Fruit fly (Drosophila melanogaster) Kc167 (cell line): ENCODE measurements around the gene nerfin-2.

Experiments used
- Myc ChIP-seq: fragments of >200 bp; optimal IDR thresholded peaks from 2 replicates; lab custom pipeline; 2017; ENCODE audit warnings: missing external identifiers
- h ChIP-seq: fragments of >200 bp; optimal IDR thresholded peaks from 3 replicates; lab custom pipeline; 2018; ENCODE audit warnings: missing external identifiers

DNA sequence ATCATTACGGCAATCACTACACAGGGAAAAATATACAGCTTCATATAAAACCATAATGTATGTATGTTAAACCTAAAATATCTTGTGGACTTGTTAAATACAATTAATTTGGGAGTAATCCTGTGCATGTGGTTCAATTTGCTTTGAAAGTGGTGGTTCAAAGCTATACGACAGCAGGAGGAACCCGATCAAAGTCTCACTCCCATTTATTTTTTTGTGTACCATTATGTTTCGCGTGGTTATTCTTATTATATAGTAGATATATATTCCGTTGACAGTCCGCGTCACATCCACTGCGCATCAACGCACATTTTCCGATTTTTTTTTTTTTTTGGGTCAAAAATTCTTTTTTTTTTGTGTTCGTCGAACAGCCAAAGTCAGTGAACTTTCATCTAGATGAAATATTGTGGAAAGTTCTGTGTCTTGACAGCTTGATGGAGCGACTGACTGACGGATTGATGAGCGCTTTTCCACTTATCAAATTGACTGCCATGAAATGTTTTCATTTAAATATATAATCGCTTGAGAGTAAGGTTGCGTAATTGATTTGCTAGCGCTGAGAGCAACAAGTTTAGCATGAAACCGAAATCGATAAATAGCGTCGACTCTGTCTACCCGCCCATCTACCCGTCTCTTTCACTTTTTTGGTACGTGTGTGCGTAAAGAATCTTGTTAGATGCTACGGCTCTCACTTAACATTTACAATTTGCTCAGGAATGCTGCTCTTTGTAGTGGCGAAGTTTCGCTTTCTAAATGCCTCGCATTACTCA is 37.8 kb upstream of the nerfin-2 start:
- TF ChIP-seq h (lab: Kevin White, UChicago), result no peak
- no peak for TF ChIP-seq Myc (lab: Kevin White, UChicago)
